Worm (Caenorhabditis elegans): ENCODE measurements around the gene zig-13.

DNA sequence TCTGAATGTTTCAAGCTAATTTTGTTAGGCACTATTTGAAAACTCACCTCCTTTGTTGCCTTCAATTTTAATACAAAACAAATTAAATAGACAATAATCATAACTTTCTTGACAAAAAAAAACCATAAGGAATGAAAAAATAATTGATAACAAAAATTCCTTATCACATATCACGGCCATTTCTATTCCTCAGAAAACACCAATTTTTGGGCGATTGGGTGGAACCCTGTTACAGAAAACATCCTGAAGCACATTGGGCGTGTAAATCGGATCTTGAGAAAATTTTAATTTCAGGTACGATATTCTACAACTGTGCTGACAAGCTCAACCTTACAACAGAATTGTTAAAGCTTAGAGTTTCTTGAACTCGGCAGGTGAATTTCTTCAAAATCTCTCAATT, 8.2 kb upstream of the zig-13 start, which contains the start of gene F40G9.8:
- no peak for TF ChIP-seq ztf-11 (tag; optimal IDR thresholded peaks at IDR 0.05)
- no peak for TF ChIP-seq nhr-12 (tag; optimal IDR thresholded peaks at IDR 0.05)
